Worm (Caenorhabditis elegans): Measurements from ENCODE around the gene hlh-33.

The hlh-33 gene

DNA sequence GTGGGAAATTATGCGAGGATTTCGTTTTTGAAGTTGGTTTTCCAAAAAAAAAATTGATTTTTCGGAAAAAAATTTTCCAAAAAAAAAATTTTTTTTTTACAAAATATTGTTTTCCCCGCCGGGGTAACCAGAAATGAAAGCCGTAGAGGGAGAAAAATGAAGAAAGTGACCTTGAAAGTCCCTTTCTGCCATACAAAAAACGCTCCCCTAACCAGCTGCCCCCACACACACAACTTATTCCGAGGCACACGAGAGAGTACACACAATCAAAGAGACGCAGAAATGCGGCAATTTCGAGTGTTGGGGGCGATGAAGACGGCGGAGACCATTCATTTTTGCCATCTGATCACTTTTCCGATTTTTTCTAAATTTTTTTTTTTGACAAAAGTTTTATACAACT is 1.2 kb upstream of the hlh-33 start:
- TF ChIP-seq ama-1 (optimal IDR thresholded peaks at IDR 0.05) = no peak
- TF ChIP-seq nhr-25 (tag; optimal IDR thresholded peaks at IDR 0.05) = peak; percentile 11
- TF ChIP-seq gmeb-1 (tag; optimal IDR thresholded peaks at IDR 0.05) = peak; percentile 1
- peak; percentile 64 for TF ChIP-seq blmp-1 (tag; optimal IDR thresholded peaks at IDR 0.05; ENCODE audit: insufficient read depth)
- peak in 1 of 2 experiments; percentile 7 for TF ChIP-seq lsy-2 (tag; optimal IDR thresholded peaks at IDR 0.05)

DNA sequence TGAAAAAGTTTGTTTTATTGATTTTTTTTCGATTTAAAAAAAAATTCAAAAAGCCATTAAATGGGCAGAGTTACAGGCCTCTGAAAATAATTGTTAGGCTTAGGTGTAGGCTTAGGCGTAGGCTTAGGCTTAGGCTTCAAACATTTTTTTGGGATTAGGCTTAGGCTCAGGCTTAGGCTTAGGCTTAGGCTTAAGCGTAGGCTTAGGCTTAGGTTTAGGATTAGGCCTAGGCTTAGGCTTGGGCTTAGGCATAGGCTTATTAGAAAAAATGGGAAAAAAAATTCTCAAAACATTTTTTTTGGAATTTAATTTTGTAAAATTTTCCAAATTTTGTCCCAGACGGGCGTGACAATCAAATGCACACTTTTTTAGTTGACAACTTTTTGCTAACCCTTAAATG is 983 bp downstream of the hlh-33 start:
- TF ChIP-seq ZK546.5 (tag; optimal IDR thresholded peaks at IDR 0.05) (no peak), nhr-25 (tag; optimal IDR thresholded peaks at IDR 0.05) (no peak), unc-62 (GFP tag; optimal IDR thresholded peaks at IDR 0.05) (no peak), nhr-12 (tag; optimal IDR thresholded peaks at IDR 0.05) (no peak), skn-1 (tag; optimal IDR thresholded peaks at IDR 0.05) (no peak), crh-2 (tag; optimal IDR thresholded peaks at IDR 0.05) (no peak), nhr-77 (tag; optimal IDR thresholded peaks at IDR 0.05) (no peak), ztf-4 (tag; optimal IDR thresholded peaks at IDR 0.05) (no peak), egl-27 (tag; optimal IDR thresholded peaks at IDR 0.05) (no peak), elt-1 (tag; optimal IDR thresholded peaks at IDR 0.05) (no peak), snpc-4 (tag; optimal IDR thresholded peaks at IDR 0.05) (no peak), zag-1 (tag; optimal IDR thresholded peaks at IDR 0.05) (no peak), sma-9 (GFP tag; optimal IDR thresholded peaks at IDR 0.05) (no peak), sma-9 (tag; optimal IDR thresholded peaks at IDR 0.05) (no peak), nhr-129 (tag; optimal IDR thresholded peaks at IDR 0.05) (no peak), lin-11 (tag; optimal IDR thresholded peaks at IDR 0.05) (no peak)

DNA sequence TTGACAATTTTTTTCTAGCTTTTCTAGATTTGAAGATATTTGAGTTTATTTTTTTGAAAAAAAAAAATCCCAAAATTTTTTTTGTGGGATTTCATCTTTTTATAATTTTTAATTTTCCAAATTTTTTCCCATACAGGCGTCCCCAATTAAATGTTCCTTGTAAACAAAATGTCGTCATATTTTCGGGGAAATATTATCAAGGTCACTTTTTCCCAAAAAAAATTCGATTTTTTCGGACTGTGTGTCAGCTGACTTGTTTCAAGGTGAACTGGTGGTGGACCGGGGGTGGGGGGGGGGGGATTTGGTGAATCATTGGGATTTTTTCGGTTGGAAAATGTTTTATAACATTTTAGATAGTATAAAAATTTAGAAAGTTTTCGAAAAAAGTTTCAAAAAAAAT is 1.5 kb downstream of the hlh-33 start:
- TF ChIP-seq zag-1 (tag; optimal IDR thresholded peaks at IDR 0.05) = no peak
- TF ChIP-seq nhr-25 (tag; optimal IDR thresholded peaks at IDR 0.05) = peak; percentile 8

DNA sequence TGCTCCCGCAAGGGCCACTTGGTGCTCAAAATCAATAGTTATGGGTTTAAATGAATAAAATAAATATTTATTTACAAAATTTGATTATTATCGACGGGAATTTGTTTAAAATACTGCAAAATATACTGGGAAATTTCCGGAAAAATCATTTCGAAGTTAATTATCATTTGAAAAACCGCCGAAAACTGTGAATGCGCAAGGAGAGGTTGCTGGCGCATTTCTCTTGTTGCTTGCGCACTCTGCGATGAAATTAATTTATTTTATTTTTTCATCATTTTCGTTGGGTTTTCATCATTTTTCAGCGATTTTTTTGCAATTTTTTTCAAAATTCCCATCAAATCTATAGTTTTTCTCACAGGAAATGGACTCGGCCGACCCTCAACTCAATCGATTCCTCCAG is 4.3 kb downstream of the hlh-33 start, which contains the start of gene ddp-1:
Gene ddp-1 (plus strand): TSS at position 357 of the 400 bp plus-strand sequence.
- TF ChIP-seq lsy-2 (tag; optimal IDR thresholded peaks at IDR 0.05) (peak; percentile 95 to 97), dmd-4 (tag; optimal IDR thresholded peaks at IDR 0.05) (peak; percentile 64), nhr-11 (tag; optimal IDR thresholded peaks at IDR 0.05) (no peak), mdl-1 (tag; optimal IDR thresholded peaks at IDR 0.05) (peak in 1 of 2 experiments; percentile 69), ceh-16 (tag; optimal IDR thresholded peaks at IDR 0.05) (peak; percentile 81), nhr-10 (tag; optimal IDR thresholded peaks at IDR 0.05) (peak; percentile 91), lin-13 (GFP tag; optimal IDR thresholded peaks at IDR 0.05) (peak; percentile 97), C34F6.9 (tag; optimal IDR thresholded peaks at IDR 0.05) (peak; percentile 97), sem-4 (tag; optimal IDR thresholded peaks at IDR 0.05) (peak; percentile 90), nhr-129 (tag; optimal IDR thresholded peaks at IDR 0.05) (peak; percentile 78), gmeb-1 (tag; optimal IDR thresholded peaks at IDR 0.05) (peak; percentile 100), ceh-82 (tag; optimal IDR thresholded peaks at IDR 0.05) (peak; percentile 83), blmp-1 (tag; optimal IDR thresholded peaks at IDR 0.05; ENCODE audit: insufficient read depth) (peak; percentile 71), lin-11 (tag; optimal IDR thresholded peaks at IDR 0.05) (peak; percentile 88), nhr-21 (tag; optimal IDR thresholded peaks at IDR 0.05) (peak; percentile 95), egl-27 (tag; optimal IDR thresholded peaks at IDR 0.05) (peak; percentile 91), ztf-11 (tag; optimal IDR thresholded peaks at IDR 0.05) (peak; percentile 63), mbf-1 (tag; optimal IDR thresholded peaks at IDR 0.05) (peak; percentile 41), nhr-6 (tag; optimal IDR thresholded peaks at IDR 0.05) (peak; percentile 93), mab-5 (tag; optimal IDR thresholded peaks at IDR 0.05) (peak; percentile 94), sma-3 (GFP tag; optimal IDR thresholded peaks at IDR 0.05) (peak; percentile 96), ztf-4 (tag; optimal IDR thresholded peaks at IDR 0.05) (peak; percentile 89), lin-39 (tag; optimal IDR thresholded peaks at IDR 0.05) (peak; percentile 59), nhr-12 (tag; optimal IDR thresholded peaks at IDR 0.05) (no peak), unc-55 (GFP tag; optimal IDR thresholded peaks at IDR 0.05) (peak; percentile 99), unc-39 (tag; optimal IDR thresholded peaks at IDR 0.05) (no peak), fos-1 (tag; optimal IDR thresholded peaks at IDR 0.05) (peak; percentile 87), ztf-1 (GFP tag; conservative IDR thresholded peaks at IDR 0.05) (no peak), unc-62 (GFP tag; optimal IDR thresholded peaks at IDR 0.05) (peak; percentile 82), nhr-77 (tag; optimal IDR thresholded peaks at IDR 0.05) (peak; percentile 74), nhr-237 (tag; optimal IDR thresholded peaks at IDR 0.05) (peak; percentile 83), R02D3.7 (tag; optimal IDR thresholded peaks at IDR 0.05) (peak; percentile 73), ama-1 (optimal IDR thresholded peaks at IDR 0.05) (peak; percentile 87), snpc-4 (tag; optimal IDR thresholded peaks at IDR 0.05) (peak; percentile 69), nhr-23 (tag; optimal IDR thresholded peaks at IDR 0.05) (no peak), ZK546.5 (tag; optimal IDR thresholded peaks at IDR 0.05) (peak; percentile 77), elt-3 (tag; optimal IDR thresholded peaks at IDR 0.05) (no peak), aly-2 (tag; optimal IDR thresholded peaks at IDR 0.05) (peak; percentile 71), F13H6.1 (tag; optimal IDR thresholded peaks at IDR 0.05) (peak; percentile 93), skn-1 (tag; optimal IDR thresholded peaks at IDR 0.05) (no peak), peb-1 (tag; optimal IDR thresholded peaks at IDR 0.05) (no peak), nhr-25 (tag; optimal IDR thresholded peaks at IDR 0.05) (peak; percentile 96), crh-2 (tag; optimal IDR thresholded peaks at IDR 0.05) (peak; percentile 96)
